Fruit fly (Drosophila melanogaster) Kc167 (cell line): ENCODE measurements around the gene LSm3.

ENCODE experiments used
- h ChIP-seq: fragments of >200 bp; optimal IDR thresholded peaks from 3 replicates; lab custom pipeline; 2018; ENCODE audit warnings: missing external identifiers
- psq ChIP-seq: fragments of >200 bp; optimal IDR thresholded peaks from 2 replicates; lab custom pipeline; 2017; ENCODE audit warnings: missing external identifiers

- TF ChIP-seq psq (lab: Kevin White, UChicago) (no peak), h (lab: Kevin White, UChicago) (no peak)
These were observed 10.5 kb downstream of the LSm3 start for dm6 chr3R:24006449-24007159.
